Worm (Caenorhabditis elegans): ENCODE measurements around the gene K09C4.9.

The K09C4.9 gene

DNA sequence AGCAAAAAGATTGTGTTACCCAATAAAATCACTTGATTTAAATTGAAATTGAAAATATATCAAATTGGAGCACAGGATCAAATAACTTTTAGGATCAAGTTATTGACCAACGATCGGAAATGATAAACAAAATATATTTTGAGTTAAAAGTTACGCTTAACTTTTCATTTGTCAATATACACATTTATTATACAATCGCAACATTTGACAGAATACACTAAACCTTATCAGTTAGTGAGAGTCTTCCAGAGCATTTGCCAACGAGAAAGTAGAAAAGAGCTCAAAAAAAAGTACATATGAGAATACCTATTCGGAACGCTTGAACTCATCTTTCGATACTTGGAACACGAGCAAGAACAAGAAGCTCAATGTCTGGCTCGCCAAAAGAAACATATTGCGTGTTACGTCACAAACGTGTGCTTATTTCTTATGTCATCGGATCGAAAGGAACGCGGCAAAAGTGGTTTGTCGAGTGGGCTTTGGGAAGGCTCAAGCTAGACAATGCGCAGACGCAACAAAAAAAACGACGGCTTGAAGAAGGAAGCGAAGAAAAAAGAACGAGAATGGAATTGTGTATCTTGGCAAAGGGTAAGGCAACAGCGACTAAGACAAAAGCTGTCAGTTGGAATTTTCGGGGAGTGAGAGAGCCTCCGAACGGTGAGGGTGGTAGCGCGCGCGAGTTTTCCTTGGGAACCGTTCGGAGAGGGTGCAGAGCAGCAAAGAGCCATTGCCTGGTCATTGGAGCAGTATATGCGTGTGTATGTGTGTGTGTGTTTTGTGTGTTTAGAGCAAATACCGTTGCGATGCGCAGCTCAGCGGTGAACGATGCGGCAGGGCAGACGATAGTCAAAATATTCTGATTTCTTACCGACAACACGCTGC, 45.0 kb downstream of the K09C4.9 start:
- TF ChIP-seq fos-1 (tag; optimal IDR thresholded peaks at IDR 0.05) (no peak), daf-16 (GFP tag; optimal IDR thresholded peaks at IDR 0.05) (no peak), daf-16 (tag; optimal IDR thresholded peaks at IDR 0.05) (peak; percentile 75), nhr-48 (tag; optimal IDR thresholded peaks at IDR 0.05) (no peak), F10B5.3 (tag; optimal IDR thresholded peaks at IDR 0.05) (no peak), ceh-28 (tag; optimal IDR thresholded peaks at IDR 0.05) (no peak), nhr-6 (tag; optimal IDR thresholded peaks at IDR 0.05) (no peak), lin-15B (tag; optimal IDR thresholded peaks at IDR 0.05) (no peak), unc-62 (GFP tag; optimal IDR thresholded peaks at IDR 0.05 in 1 of 2) (peak in 1 of 2 experiments; percentile 84), unc-62 (tag; optimal IDR thresholded peaks at IDR 0.05) (no peak), fkh-10 (GFP tag; optimal IDR thresholded peaks at IDR 0.05) (no peak), aha-1 (tag) (peak; percentile 87), zip-11 (GFP tag; IDR thresholded peaks at IDR 0.05) (no peak), nhr-42 (GFP tag; IDR thresholded peaks at IDR 0.05) (0 out of 2 replicates have a peak, but pooled peaks have one; percentile 50), saeg-2 (GFP tag; IDR thresholded peaks at IDR 0.05) (no peak), lim-7 (GFP tag; IDR thresholded peaks at IDR 0.05) (0 out of 2 replicates have a peak, but pooled peaks have one; percentile 12), F44E2.7 (GFP tag; IDR thresholded peaks at IDR 0.05) (no peak), pqm-1 (tag; optimal IDR thresholded peaks at IDR 0.05) (peak; percentile 68), D1046.2 (GFP tag; IDR thresholded peaks at IDR 0.05) (no peak), hmg-1.1 (GFP tag; IDR thresholded peaks at IDR 0.05) (no peak), lir-3 (tag; optimal IDR thresholded peaks at IDR 0.05) (no peak), mxl-3 (GFP tag; optimal IDR thresholded peaks at IDR 0.05) (no peak), nhr-237 (tag; optimal IDR thresholded peaks at IDR 0.05) (no peak), vab-7 (GFP tag; IDR thresholded peaks at IDR 0.05) (no peak), hlh-30 (tag; optimal IDR thresholded peaks at IDR 0.05; ENCODE audit: insufficient read depth) (no peak), nhr-25 (tag; optimal IDR thresholded peaks at IDR 0.05; ENCODE audit: borderline replicate concordance, insufficient read depth) (no peak), T20F7.1 (GFP tag; optimal IDR thresholded peaks at IDR 0.05) (no peak), madf-9 (GFP tag; conservative IDR thresholded peaks at IDR 0.05) (no peak), F26F4.8 (GFP tag; conservative IDR thresholded peaks at IDR 0.05) (no peak), attf-4 (tag; optimal IDR thresholded peaks at IDR 0.05) (no peak), dmd-8 (GFP tag; IDR thresholded peaks at IDR 0.05) (no peak), jun-1 (tag; optimal IDR thresholded peaks at IDR 0.05) (no peak), ces-1 (GFP tag; optimal IDR thresholded peaks at IDR 0.05) (no peak), nhr-28 (tag; optimal IDR thresholded peaks at IDR 0.05) (peak; percentile 24), Y48G9A.11 (GFP tag; IDR thresholded peaks at IDR 0.05) (no peak), daf-12 (tag; optimal IDR thresholded peaks at IDR 0.05) (no peak), pha-4 (GFP tag; IDR thresholded peaks at IDR 0.05) (no peak), pha-4 (tag; optimal IDR thresholded peaks at IDR 0.05) (no peak), php-3 (GFP tag; IDR thresholded peaks at IDR 0.05) (no peak), T26A8.4 (GFP tag; IDR thresholded peaks at IDR 0.05) (no peak), lsy-2 (tag; optimal IDR thresholded peaks at IDR 0.05) (no peak), mdt-29 (GFP tag; IDR thresholded peaks at IDR 0.05) (no peak), skn-1 (tag; optimal IDR thresholded peaks at IDR 0.05) (no peak), mes-2 (tag; optimal IDR thresholded peaks at IDR 0.05; ENCODE audit: poor library complexity, severe bottlenecking) (no peak), set-16 (GFP tag; IDR thresholded peaks at IDR 0.05) (peak; percentile 52), madf-5 (GFP tag; IDR thresholded peaks at IDR 0.05) (no peak), ceh-82 (tag; optimal IDR thresholded peaks at IDR 0.05) (no peak), dve-1 (tag; optimal IDR thresholded peaks at IDR 0.05; ENCODE audit: insufficient read depth) (peak; percentile 23), tag-97 (GFP tag; IDR thresholded peaks at IDR 0.05) (no peak), Y75B8A.6 (GFP tag; IDR thresholded peaks at IDR 0.05) (no peak), Y5F2A.4 (GFP tag; optimal IDR thresholded peaks at IDR 0.05) (no peak)
